Worm (Caenorhabditis elegans): Measurements from ENCODE around the gene ZK809.5.

DNA sequence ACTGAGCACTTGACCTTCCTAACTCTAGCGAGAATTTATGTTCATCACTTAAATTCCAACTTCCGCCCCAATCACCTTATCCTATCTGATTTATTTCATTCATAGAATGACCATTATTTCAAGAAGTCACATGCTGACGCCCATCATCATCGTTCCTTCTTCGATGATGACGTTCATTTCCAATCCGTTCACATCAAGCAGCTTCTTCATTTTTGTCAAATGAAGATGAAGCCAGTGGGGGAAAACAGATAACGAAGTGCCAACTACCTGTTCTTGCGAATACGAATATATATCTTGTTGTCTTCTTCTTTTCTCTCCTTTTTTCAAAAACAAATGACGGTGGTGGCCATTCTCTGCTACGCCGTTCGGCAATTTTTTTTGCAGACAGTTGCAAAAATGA lies 45.3 kb downstream of the ZK809.5 start:
- no peak for TF ChIP-seq F26F4.8 (GFP tag; conservative IDR thresholded peaks at IDR 0.05)
- no peak for TF ChIP-seq snpc-4 (tag; optimal IDR thresholded peaks at IDR 0.05)
